Worm (Caenorhabditis elegans) whole organism, L1 larva: ENCODE data around the gene Y116A8C.40.

Source experiments
- lin-35 ChIP-seq, 2 experiments: fragments of 150-350 bp; optimal IDR thresholded peaks; 2 replicates each; lab custom pipeline; 2014; ENCODE audit warnings: missing biosample characterization in 2 of 2, missing genetic modification characterization in 2 of 2, missing genetic modification reagents in 2 of 2
- nhr-76 ChIP-seq: sonication (generic microtip); optimal IDR thresholded peaks from 2 replicates; lab custom pipeline; 2017; ENCODE audit warnings: missing biosample characterization, missing genetic modification characterization

ce11 chrIV:17100148-17100547, 50.6 kb downstream of the Y116A8C.40 start, which contains the start of gene bca-2:
- TF ChIP-seq nhr-76 (tag; lab: Kevin White, UChicago): no peak
- no peak for TF ChIP-seq lin-35 (GFP tag; optimal IDR thresholded peaks at IDR 0.05; lab: Kevin White, UChicago)
